Worm (Caenorhabditis elegans) whole organism, young adult: Measurements from ENCODE around the gene T26H8.4.
"Not testable (repeated sequence)": the region's sequence is repeated elsewhere in the genome, so short reads cannot be mapped to it uniquely, and the experiment has no call there.

ENCODE experiments used
- bed-1 ChIP-seq: fragments of 200-800 bp; sonication (Bioruptor generic); IDR thresholded peaks from 2 replicates; pipeline ENCODE4 v1.3.6; 2022; ENCODE audit warnings: missing genetic modification reagents, missing genetic modification characterization, missing compliant biosample characterization
- madf-3 ChIP-seq: fragments of 200-800 bp; sonication (Bioruptor generic); IDR thresholded peaks from 2 replicates; pipeline ENCODE4 v1.3.6; 2022; ENCODE audit warnings: missing genetic modification reagents, missing genetic modification characterization, missing compliant biosample characterization
- rpc-1 ChIP-seq, 2 experiments: fragments of 150-350 bp in 1 of 2; sonication (generic microtip) in 1 of 2; optimal IDR thresholded peaks; 2 replicates each; lab custom pipeline; 2014 to 2018; ENCODE audit warnings: missing biosample characterization in 1 of 2, missing genetic modification characterization in 1 of 2, missing genetic modification reagents in 1 of 2, missing genotype in 1 of 2

ce11 chrV:15295436-15295835 is 11.2 kb downstream of the T26H8.4 start:
- not testable (repeated sequence) for TF ChIP-seq rpc-1 (optimal IDR thresholded peaks at IDR 0.05; lab: Kevin White, UChicago); rpc-1 (tag; optimal IDR thresholded peaks at IDR 0.05; lab: Kevin White, UChicago); bed-1 (GFP tag; lab: Robert Waterston, UW); madf-3
